Worm (Caenorhabditis elegans) whole organism, mixed stage, embryonic: ENCODE measurements around the gene tig-2.
"Not testable (repeated sequence)": the region's sequence is repeated elsewhere in the genome, so short reads cannot be mapped to it uniquely, and the experiment has no call there.

Experiments used
- M03D4.4 ChIP-seq: sonication (generic microtip); optimal IDR thresholded peaks from 2 replicates; lab custom pipeline; 2017; ENCODE audit warnings: mild to moderate bottlenecking, missing genetic modification characterization, missing compliant biosample characterization
- lin-13 ChIP-seq: fragments of 150-350 bp; optimal IDR thresholded peaks from 2 replicates; lab custom pipeline; 2014; ENCODE audit warnings: missing biosample characterization, missing genetic modification characterization
- mep-1 ChIP-seq: fragments of 150-350 bp; optimal IDR thresholded peaks from 2 replicates; lab custom pipeline; 2017; ENCODE audit warnings: missing biosample characterization, missing genetic modification reagents, missing genetic modification characterization, inconsistent platforms
- ztf-11 ChIP-seq: fragments of 150-350 bp; optimal IDR thresholded peaks from 2 replicates; lab custom pipeline; 2014; ENCODE audit warnings: missing biosample characterization, missing genetic modification characterization

DNA sequence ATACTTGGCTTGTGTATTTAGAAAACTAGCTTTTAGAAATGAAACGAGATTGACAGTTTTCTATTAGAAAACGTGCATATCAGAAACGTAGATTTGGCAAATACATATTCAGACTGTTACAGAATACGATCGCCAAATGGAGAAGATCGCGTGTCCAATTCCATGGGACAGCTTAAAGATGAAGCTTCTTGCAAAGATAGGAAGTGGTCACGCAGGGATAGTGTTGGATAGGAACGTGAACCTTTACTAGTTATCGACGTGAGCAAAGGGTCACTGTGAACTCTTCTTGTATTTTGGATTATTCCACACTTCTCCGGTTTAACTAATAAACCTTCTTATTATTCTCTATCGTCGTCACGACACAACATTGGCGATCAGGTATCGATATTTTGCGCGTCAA is 30.7 kb upstream of the tig-2 start, which contains the start of gene bgnt-1.4:
- not testable (repeated sequence) for TF ChIP-seq mep-1, ztf-11, lin-13, M03D4.4 (tag; lab: Kevin White, UChicago)
